Fruit fly (Drosophila melanogaster): ENCODE data around the gene RpS27.

DNA sequence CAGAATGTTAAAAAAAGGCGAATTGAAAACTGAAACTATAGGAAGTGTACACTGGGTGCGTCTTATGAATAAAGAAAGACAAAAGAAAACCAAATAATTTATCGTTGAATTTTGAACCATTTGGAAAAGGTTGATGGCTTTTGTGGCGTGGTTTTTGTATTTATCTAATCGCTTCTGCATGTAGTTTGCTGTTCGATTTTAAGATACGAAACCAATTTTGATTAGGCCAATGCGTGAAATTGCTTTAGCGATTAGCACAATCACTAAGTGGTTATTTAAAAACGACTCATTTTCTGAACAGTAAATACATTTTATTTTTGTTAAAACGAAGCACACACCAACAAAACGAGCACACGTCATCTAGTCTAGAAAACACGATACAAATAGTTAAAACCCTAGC lies 13.4 kb upstream of the RpS27 start:
- no peak for TF ChIP-seq CTCF (optimal IDR thresholded peaks at IDR 0.05)
- TF ChIP-seq CG8478 (optimal IDR thresholded peaks at IDR 0.05), result no peak
